ENCODE assay signal across 4 fruit fly cellular contexts in genomic region chrX:13640692-13641011, dm6.
TF ChIP-seq lines count a peak whose summit lies in the region.

No protein-coding gene starts in this region.

- no peak for TF ChIP-seq CTCF in whole organism, embryonic (GFP tag; optimal IDR thresholded peaks at IDR 0.05; lab: Kevin White, UChicago)

TF ChIP-seq in whole organism, adult, 20 proteins besides CTCF, POLR2A, EP300 and RAD21:
- peak; percentile 60 for TF ChIP-seq ovo (GFP tag; optimal IDR thresholded peaks at IDR 0.05; lab: Kevin White, UChicago)
- TF ChIP-seq pad (GFP tag; optimal IDR thresholded peaks at IDR 0.05; lab: Kevin White, UChicago) = peak; percentile 58
- no peak for TF ChIP-seq Crg-1 (GFP tag; optimal IDR thresholded peaks at IDR 0.05; lab: Kevin White, UChicago)

TF ChIP-seq in whole organism, embryonic, 481 proteins besides CTCF, POLR2A, EP300 and RAD21 (continues in another document):
- no peak for TF ChIP-seq Chrac-16 (GFP tag; optimal IDR thresholded peaks at IDR 0.05; lab: Kevin White, UChicago)
- no peak for TF ChIP-seq chif (GFP tag; optimal IDR thresholded peaks at IDR 0.05; lab: Kevin White, UChicago)
- TF ChIP-seq NFAT (GFP tag; IDR thresholded peaks at IDR 0.05; lab: Robert Waterston, UW) = no peak
- 0 out of 2 replicates have a peak, but pooled peaks have one; percentile 23 for TF ChIP-seq bbx (GFP tag; IDR thresholded peaks at IDR 0.05; lab: Robert Waterston, UW; ENCODE audit: partially characterized antibody)
- TF ChIP-seq E2f1 (GFP tag; IDR thresholded peaks at IDR 0.05; lab: Robert Waterston, UW) = no peak
- TF ChIP-seq ranshi (GFP tag; IDR thresholded peaks at IDR 0.05; lab: Robert Waterston, UW) = no peak
- peak; percentile 58 for TF ChIP-seq CG3995 (GFP tag; optimal IDR thresholded peaks at IDR 0.05; lab: Kevin White, UChicago)
- TF ChIP-seq sna (GFP tag; IDR thresholded peaks at IDR 0.05; lab: Robert Waterston, UW; ENCODE audit: partially characterized antibody) = no peak
- no peak for TF ChIP-seq CG10321 (GFP tag; IDR thresholded peaks at IDR 0.05; lab: Robert Waterston, UW)
- no peak for TF ChIP-seq sens (GFP tag; lab: Kevin White, UChicago)
- TF ChIP-seq CG30431 (GFP tag; optimal IDR thresholded peaks at IDR 0.05; lab: Kevin White, UChicago) = no peak
- TF ChIP-seq odd (GFP tag; optimal IDR thresholded peaks at IDR 0.05; lab: Kevin White, UChicago) = no peak
- TF ChIP-seq sug (tag; optimal IDR thresholded peaks at IDR 0.05; lab: Kevin White, UChicago) = peak; percentile 73
- peak; percentile 90 for TF ChIP-seq kni (GFP tag; optimal IDR thresholded peaks at IDR 0.05; lab: Kevin White, UChicago)
- 0 out of 2 replicates have a peak, but pooled peaks have one; percentile 1 for TF ChIP-seq CG42726 (GFP tag; IDR thresholded peaks at IDR 0.05; lab: Robert Waterston, UW; ENCODE audit: partially characterized antibody)
- TF ChIP-seq CG15011 (GFP tag; optimal IDR thresholded peaks at IDR 0.05; lab: Kevin White, UChicago) = no peak
- TF ChIP-seq caup (GFP tag; optimal IDR thresholded peaks at IDR 0.05; lab: Kevin White, UChicago; ENCODE audit: severe bottlenecking) = no peak
- no peak for TF ChIP-seq D (optimal IDR thresholded peaks at IDR 0.05; lab: Kevin White, UChicago)
- TF ChIP-seq D (GFP tag; optimal IDR thresholded peaks at IDR 0.05; lab: Kevin White, UChicago) = no peak
- peak in 1 of 2 experiments; percentile 42 for TF ChIP-seq Trl (optimal IDR thresholded peaks at IDR 0.05; lab: Kevin White, UChicago)
- no peak for TF ChIP-seq Trl (GFP tag; optimal IDR thresholded peaks at IDR 0.05; lab: Kevin White, UChicago)
- no peak for TF ChIP-seq crp (GFP tag; optimal IDR thresholded peaks at IDR 0.05; lab: Kevin White, UChicago)
- TF ChIP-seq crol (GFP tag; IDR thresholded peaks at IDR 0.05; lab: Robert Waterston, UW) = peak; percentile 92
- 0 out of 3 replicates have a peak, but pooled peaks have one; percentile 1 for TF ChIP-seq Opbp (GFP tag; IDR thresholded peaks at IDR 0.05; lab: Robert Waterston, UW; ENCODE audit: partially characterized antibody)
- TF ChIP-seq CG6791 (GFP tag; IDR thresholded peaks at IDR 0.05; lab: Robert Waterston, UW; ENCODE audit: partially characterized antibody) = 0 out of 3 replicates have a peak, but pooled peaks have one; percentile 3
- TF ChIP-seq GATAe (GFP tag; conservative IDR thresholded peaks at IDR 0.05; lab: Robert Waterston, UW) = no peak
- TF ChIP-seq chinmo (GFP tag; IDR thresholded peaks at IDR 0.05; lab: Robert Waterston, UW; ENCODE audit: partially characterized antibody) = 0 out of 4 replicates have a peak, but pooled peaks have one; percentile 33

TF ChIP-seq in whole organism, prepupa, 60 proteins besides CTCF, POLR2A, EP300 and RAD21:
- TF ChIP-seq Sox14 (GFP tag; optimal IDR thresholded peaks at IDR 0.05; lab: Kevin White, UChicago) (no peak), CG10631 (GFP tag; optimal IDR thresholded peaks at IDR 0.05; lab: Kevin White, UChicago) (no peak), svp (GFP tag; lab: Kevin White, UChicago) (peak; percentile 95)
TF ChIP-seq in whole organism, prepupa: peak in this region for 1.

TF ChIP-seq in whole organism, wandering third instar larva, 38 proteins besides CTCF, POLR2A, EP300 and RAD21:
- TF ChIP-seq HLH106 (tag; optimal IDR thresholded peaks at IDR 0.05; lab: Kevin White, UChicago) (no peak), OdsH (GFP tag; optimal IDR thresholded peaks at IDR 0.05; lab: Kevin White, UChicago) (no peak), dl (GFP tag; optimal IDR thresholded peaks at IDR 0.05; lab: Kevin White, UChicago; ENCODE audit: insufficient read depth in 1 of 2, partially characterized antibody in 2 of 2) (peak in 1 of 2 experiments; percentile 13), Dif (GFP tag; optimal IDR thresholded peaks at IDR 0.05; lab: Kevin White, UChicago; ENCODE audit: partially characterized antibody) (peak; percentile 42)
